Worm (Caenorhabditis elegans) whole organism, L4/young adult: Measurements from ENCODE around the gene tbc-10.

ENCODE experiments used
- W03F9.2 ChIP-seq: fragments of 150-350 bp; optimal IDR thresholded peaks from 2 replicates; lab custom pipeline; 2014; ENCODE audit warnings: missing biosample characterization, missing genetic modification characterization
- dao-5 ChIP-seq: sonication (generic microtip); optimal IDR thresholded peaks from 2 replicates; lab custom pipeline; 2016; ENCODE audit warnings: missing genotype, missing genetic modification characterization, moderate library complexity, missing compliant biosample characterization
- him-1 ChIP-seq: sonication (generic microtip); optimal IDR thresholded peaks from 2 replicates; lab custom pipeline; 2016; ENCODE audit warnings: missing genotype, missing genetic modification reagents, missing genetic modification characterization, missing compliant biosample characterization

- TF ChIP-seq him-1 (tag; lab: Kevin White, UChicago) (no peak), W03F9.2 (tag; lab: Kevin White, UChicago) (no peak), dao-5 (tag; lab: Kevin White, UChicago) (no peak)
Measured at ce11 chrIII:978889-979288, 4.2 kb upstream of the tbc-10 start.
